Fruit fly (Drosophila melanogaster) whole organism, embryonic: ENCODE measurements around the gene asp.

Experiments used
- B-H2 ChIP-seq: fragments of 200-800 bp; sonication (Bioruptor generic); optimal IDR thresholded peaks from 2 replicates; lab custom pipeline; 2018; ENCODE audit warnings: missing biosample characterization, mild to moderate bottlenecking, missing genetic modification characterization
- CG10462 ChIP-seq: fragments of 200-800 bp; sonication (Bioruptor generic); optimal IDR thresholded peaks from 2 replicates; lab custom pipeline; 2016; ENCODE audit warnings: missing biosample characterization, missing genetic modification characterization
- CG11247 ChIP-seq: fragments of 200-800 bp; sonication (Bioruptor generic); IDR thresholded peaks from 2 replicates; pipeline ENCODE4 v1.3.6; 2022; ENCODE audit warnings: missing biosample characterization, missing genetic modification characterization
- CG12155 ChIP-seq: fragments of 200-800 bp; sonication (Bioruptor generic); optimal IDR thresholded peaks from 3 replicates; lab custom pipeline; 2016; ENCODE audit warnings: missing biosample characterization, missing genetic modification characterization
- CG1233 ChIP-seq: fragments of 200-800 bp; sonication (Bioruptor generic); optimal IDR thresholded peaks from 4 replicates; lab custom pipeline; 2018; ENCODE audit warnings: missing biosample characterization, mild to moderate bottlenecking, missing genetic modification characterization
- CG12942 ChIP-seq: fragments of 200-800 bp; sonication (Bioruptor generic); optimal IDR thresholded peaks from 3 replicates; lab custom pipeline; 2016; ENCODE audit warnings: missing biosample characterization, missing genetic modification characterization
- CG14050 ChIP-seq: fragments of 200-800 bp; sonication (Bioruptor generic); IDR thresholded peaks from 3 replicates; pipeline ENCODE4 v1.3.6; 2022; ENCODE audit warnings: missing biosample characterization, missing genetic modification characterization
- CG14860 ChIP-seq: fragments of 200-800 bp; sonication (Bioruptor generic); IDR thresholded peaks from 3 replicates; pipeline ENCODE4 v1.3.6; 2022; ENCODE audit warnings: missing biosample characterization, missing genetic modification characterization; ENCODE audit not compliant: partially characterized antibody
- CG15696 ChIP-seq: fragments of 200-800 bp; sonication (Bioruptor generic); optimal IDR thresholded peaks from 2 replicates; lab custom pipeline; 2019; ENCODE audit warnings: missing biosample characterization, mild to moderate bottlenecking, missing genetic modification characterization, moderate library complexity
- CG1647 ChIP-seq: fragments of 200-800 bp; sonication (Bioruptor generic); optimal IDR thresholded peaks from 3 replicates; lab custom pipeline; 2016; ENCODE audit warnings: missing biosample characterization, missing genetic modification characterization
- CG16863 ChIP-seq: fragments of 200-800 bp; sonication (Bioruptor generic); optimal IDR thresholded peaks from 3 replicates; lab custom pipeline; 2016; ENCODE audit warnings: missing biosample characterization, missing genetic modification characterization
- CG17361 ChIP-seq: fragments of 200-800 bp; sonication (Bioruptor generic); IDR thresholded peaks from 3 replicates; pipeline ENCODE4 v1.3.6; 2022; ENCODE audit warnings: missing biosample characterization, missing genetic modification characterization
- CG18619 ChIP-seq: fragments of 200-800 bp; sonication (Bioruptor generic); optimal IDR thresholded peaks from 3 replicates; lab custom pipeline; 2017; ENCODE audit warnings: missing biosample characterization, mild to moderate bottlenecking, missing genetic modification characterization
- CG2199 ChIP-seq: fragments of 200-800 bp; sonication (Bioruptor generic); IDR thresholded peaks from 3 replicates; pipeline ENCODE4 v1.3.6; 2022; ENCODE audit warnings: missing biosample characterization, missing genetic modification characterization
- CG3065 ChIP-seq: fragments of 200-800 bp; sonication (Bioruptor generic); optimal IDR thresholded peaks from 2 replicates; lab custom pipeline; 2016; ENCODE audit warnings: missing biosample characterization, missing genetic modification characterization
- CG31365 ChIP-seq: fragments of 200-800 bp; sonication (Bioruptor generic); optimal IDR thresholded peaks from 2 replicates; lab custom pipeline; 2018; ENCODE audit warnings: missing biosample characterization, mild to moderate bottlenecking, missing genetic modification characterization
- CG32772 ChIP-seq: fragments of 200-800 bp; sonication (Bioruptor generic); IDR thresholded peaks from 2 replicates; pipeline ENCODE4 v1.3.6; 2022; ENCODE audit warnings: missing biosample characterization, missing genetic modification characterization
- CG4854 ChIP-seq: fragments of 200-800 bp; sonication (Bioruptor generic); optimal IDR thresholded peaks from 2 replicates; lab custom pipeline; 2016; ENCODE audit warnings: missing biosample characterization, missing genetic modification characterization, inconsistent platforms
- CG6272 ChIP-seq: fragments of 200-800 bp; sonication (Bioruptor generic); IDR thresholded peaks from 2 replicates; pipeline ENCODE4 v1.3.6; 2022; ENCODE audit warnings: missing biosample characterization, missing genetic modification characterization
- CG8281 ChIP-seq: fragments of 200-800 bp; sonication (Bioruptor generic); optimal IDR thresholded peaks from 2 replicates; lab custom pipeline; 2018; ENCODE audit warnings: missing biosample characterization, mild to moderate bottlenecking, missing genetic modification characterization, moderate library complexity
- Chrac-16 ChIP-seq: fragments of 200-800 bp; sonication (Bioruptor generic); optimal IDR thresholded peaks from 3 replicates; lab custom pipeline; 2016; ENCODE audit warnings: missing biosample characterization, missing genetic modification characterization
- E2f2 ChIP-seq: fragments of 200-800 bp; sonication (Bioruptor generic); IDR thresholded peaks from 2 replicates; pipeline ENCODE4 v1.3.6; 2022; ENCODE audit warnings: missing biosample characterization, missing genetic modification characterization
- HLH54F ChIP-seq: fragments of 200-800 bp; sonication (Bioruptor generic); optimal IDR thresholded peaks from 3 replicates; lab custom pipeline; 2016; ENCODE audit warnings: missing biosample characterization, missing genetic modification characterization
- Hsf ChIP-seq: fragments of 200-800 bp; sonication (Bioruptor generic); optimal IDR thresholded peaks from 3 replicates; lab custom pipeline; 2016; ENCODE audit warnings: missing biosample characterization, missing genetic modification characterization
- MTF-1 ChIP-seq: fragments of 200-800 bp; sonication (Bioruptor generic); optimal IDR thresholded peaks from 2 replicates; lab custom pipeline; 2018; ENCODE audit warnings: missing biosample characterization, mild to moderate bottlenecking, missing genetic modification characterization, borderline replicate concordance
- Max ChIP-seq: fragments of 200-800 bp; sonication (Bioruptor generic); optimal IDR thresholded peaks from 2 replicates; lab custom pipeline; 2016; ENCODE audit warnings: missing biosample characterization, mild to moderate bottlenecking, missing genetic modification characterization
- Myb ChIP-seq: fragments of 200-800 bp; sonication (Bioruptor generic); optimal IDR thresholded peaks from 2 replicates; lab custom pipeline; 2016; ENCODE audit warnings: missing biosample characterization, missing genetic modification characterization
- NC2β ChIP-seq: fragments of 200-800 bp; sonication (Bioruptor generic); optimal IDR thresholded peaks from 2 replicates; lab custom pipeline; 2016; ENCODE audit warnings: missing biosample characterization, missing genetic modification characterization
- Oaz ChIP-seq: fragments of 200-800 bp; sonication (Bioruptor generic); IDR thresholded peaks from 2 replicates; pipeline ENCODE4 v1.3.6; 2022; ENCODE audit warnings: missing biosample characterization, missing genetic modification characterization
- Optix ChIP-seq: fragments of 200-800 bp; sonication (Bioruptor generic); IDR thresholded peaks from 3 replicates; pipeline ENCODE4 v1.3.6; 2022; ENCODE audit warnings: missing biosample characterization, missing genetic modification characterization
- Rfx ChIP-seq: fragments of 200-800 bp; sonication (Bioruptor generic); IDR thresholded peaks from 2 replicates; pipeline ENCODE4 v1.3.6; 2022; ENCODE audit warnings: missing biosample characterization, missing genetic modification characterization
- Scr ChIP-seq: fragments of 200-800 bp; sonication (Bioruptor generic); IDR thresholded peaks from 2 replicates; pipeline ENCODE4 v1.3.6; 2022; ENCODE audit warnings: missing biosample characterization, missing genetic modification characterization; ENCODE audit not compliant: partially characterized antibody
- Six4 ChIP-seq: fragments of 200-800 bp; sonication (Bioruptor generic); optimal IDR thresholded peaks from 2 replicates; lab custom pipeline; 2016; ENCODE audit warnings: missing biosample characterization, missing genetic modification characterization
- Vsx1 ChIP-seq: fragments of 200-800 bp; sonication (Bioruptor generic); optimal IDR thresholded peaks from 2 replicates; lab custom pipeline; 2017; ENCODE audit warnings: missing biosample characterization, mild to moderate bottlenecking, missing genetic modification characterization, missing genetic modification reagents
- abd-A ChIP-seq: fragments of 200-800 bp; sonication (Bioruptor generic); optimal IDR thresholded peaks from 3 replicates; lab custom pipeline; 2019; ENCODE audit warnings: missing biosample characterization, mild to moderate bottlenecking, missing genetic modification characterization, moderate library complexity
- ac ChIP-seq: fragments of 200-800 bp; sonication (Bioruptor generic); optimal IDR thresholded peaks from 3 replicates; lab custom pipeline; 2017; ENCODE audit warnings: missing biosample characterization, mild to moderate bottlenecking, missing genetic modification characterization
- amos ChIP-seq: fragments of 200-800 bp; sonication (Bioruptor generic); IDR thresholded peaks from 2 replicates; pipeline ENCODE4 v1.3.6; 2022; ENCODE audit warnings: missing biosample characterization, missing genetic modification characterization; ENCODE audit not compliant: partially characterized antibody
- br ChIP-seq: fragments of >200 bp; optimal IDR thresholded peaks from 2 replicates; lab custom pipeline; 2017
- crol ChIP-seq: fragments of 200-800 bp; sonication (Bioruptor generic); IDR thresholded peaks from 2 replicates; pipeline ENCODE4 v1.3.6; 2022; ENCODE audit warnings: missing biosample characterization, missing genetic modification characterization
- dmrt99B ChIP-seq: fragments of 200-800 bp; sonication (Bioruptor generic); optimal IDR thresholded peaks from 2 replicates; lab custom pipeline; 2018; ENCODE audit warnings: missing biosample characterization, mild to moderate bottlenecking, missing genetic modification characterization, moderate library complexity
- exex ChIP-seq: fragments of 200-800 bp; sonication (Bioruptor generic); optimal IDR thresholded peaks from 4 replicates; lab custom pipeline; 2018; ENCODE audit warnings: missing biosample characterization, mild to moderate bottlenecking, missing genetic modification characterization, moderate library complexity
- fd102C ChIP-seq: fragments of 200-800 bp; sonication (Bioruptor generic); optimal IDR thresholded peaks from 2 replicates; lab custom pipeline; 2018; ENCODE audit warnings: missing biosample characterization, mild to moderate bottlenecking, missing genetic modification characterization, moderate library complexity
- fu2 ChIP-seq: fragments of 200-800 bp; sonication (Bioruptor generic); optimal IDR thresholded peaks from 2 replicates; lab custom pipeline; 2016; ENCODE audit warnings: missing biosample characterization, missing genetic modification characterization
- hbn ChIP-seq: fragments of 200-800 bp; sonication (Bioruptor generic); IDR thresholded peaks from 2 replicates; pipeline ENCODE4 v1.3.6; 2022; ENCODE audit warnings: missing biosample characterization, missing genetic modification characterization; ENCODE audit not compliant: partially characterized antibody
- pros ChIP-seq: fragments of 200-800 bp; sonication (Bioruptor generic); optimal IDR thresholded peaks from 3 replicates; lab custom pipeline; 2019; ENCODE audit warnings: missing biosample characterization, mild to moderate bottlenecking, missing genetic modification characterization, moderate library complexity
- sima ChIP-seq: fragments of 200-800 bp; sonication (Bioruptor generic); optimal IDR thresholded peaks from 2 replicates; lab custom pipeline; 2016; ENCODE audit warnings: missing biosample characterization, missing genetic modification characterization
- sob ChIP-seq: fragments of 200-800 bp; sonication (Bioruptor generic); IDR thresholded peaks from 2 replicates; pipeline ENCODE4 v1.3.6; 2022; ENCODE audit warnings: missing biosample characterization, missing genetic modification characterization
- ssp ChIP-seq: fragments of 200-800 bp; sonication (Bioruptor generic); IDR thresholded peaks from 2 replicates; pipeline ENCODE4 v1.3.6; 2022; ENCODE audit warnings: missing biosample characterization, missing genetic modification characterization
- tgo ChIP-seq: fragments of 200-800 bp; sonication (Bioruptor generic); IDR thresholded peaks from 3 replicates; pipeline ENCODE4 v1.3.6; 2022; ENCODE audit warnings: missing biosample characterization, missing genetic modification characterization
- trh ChIP-seq: fragments of 200-800 bp; sonication (Bioruptor generic); optimal IDR thresholded peaks from 2 replicates; lab custom pipeline; 2016; ENCODE audit warnings: missing biosample characterization, missing genetic modification characterization
- vfl ChIP-seq: fragments of 200-800 bp; sonication (Bioruptor generic); optimal IDR thresholded peaks from 2 replicates; lab custom pipeline; 2016; ENCODE audit warnings: missing biosample characterization, missing genetic modification characterization
- vnd ChIP-seq: fragments of 200-800 bp; sonication (Bioruptor generic); IDR thresholded peaks from 3 replicates; pipeline ENCODE4 v1.3.6; 2022; ENCODE audit warnings: missing biosample characterization, missing genetic modification characterization; ENCODE audit not compliant: partially characterized antibody
- z ChIP-seq: fragments of 200-800 bp; sonication (Bioruptor generic); IDR thresholded peaks from 3 replicates; pipeline ENCODE4 v1.3.6; 2022; ENCODE audit warnings: missing biosample characterization, missing genetic modification characterization

The asp gene

dm6 chr3R:24799503-24799902, 45.9 kb downstream of the asp start, which contains the start of gene Ude (continued):
- TF ChIP-seq hbn: no peak
- no peak for TF ChIP-seq sima
- no peak for TF ChIP-seq tgo (GFP tag; lab: Robert Waterston, UW)
- TF ChIP-seq CG1647 (GFP tag; lab: Kevin White, UChicago): no peak
- TF ChIP-seq CG14860 (GFP tag; lab: Robert Waterston, UW): no peak
- TF ChIP-seq crol (GFP tag; lab: Robert Waterston, UW): no peak
- TF ChIP-seq Optix: no peak
- TF ChIP-seq CG10462 (GFP tag; lab: Kevin White, UChicago): no peak
- TF ChIP-seq Oaz (GFP tag; lab: Robert Waterston, UW): no peak
- TF ChIP-seq trh (GFP tag; lab: Kevin White, UChicago): no peak
- TF ChIP-seq B-H2 (GFP tag; lab: Kevin White, UChicago): no peak
- TF ChIP-seq vnd (GFP tag; lab: Robert Waterston, UW): no peak
- no peak for TF ChIP-seq CG2199
- no peak for TF ChIP-seq ac (GFP tag; lab: Kevin White, UChicago)
- no peak for TF ChIP-seq MTF-1
- no peak for TF ChIP-seq Scr (GFP tag; lab: Robert Waterston, UW)
- no peak for TF ChIP-seq vfl
- no peak for TF ChIP-seq br (lab: Kevin White, UChicago)
- TF ChIP-seq abd-A (tag; lab: Kevin White, UChicago): no peak
- TF ChIP-seq dmrt99B: no peak
- TF ChIP-seq z (GFP tag; lab: Robert Waterston, UW): no peak
- 0 out of 2 replicates have a peak, but pooled peaks have one; percentile 11 for TF ChIP-seq sob
- no peak for TF ChIP-seq CG1233 (GFP tag; lab: Kevin White, UChicago)
- peak; percentile 16; the same call in 1 of the 2 replicates for TF ChIP-seq amos (GFP tag; lab: Robert Waterston, UW)
- TF ChIP-seq CG8281 (tag; lab: Kevin White, UChicago): no peak
- TF ChIP-seq CG18619 (GFP tag; lab: Kevin White, UChicago): no peak
- TF ChIP-seq E2f2 (GFP tag; lab: Robert Waterston, UW): no peak
- no peak for TF ChIP-seq ssp (GFP tag; lab: Robert Waterston, UW)
- 0 out of 2 replicates have a peak, but pooled peaks have one; percentile 23 for TF ChIP-seq Rfx
- no peak for TF ChIP-seq CG15696
- no peak for TF ChIP-seq CG4854
- TF ChIP-seq CG17361: no peak
- no peak for TF ChIP-seq CG16863
- no peak for TF ChIP-seq CG12155
- no peak for TF ChIP-seq CG6272 (GFP tag; lab: Robert Waterston, UW)
- no peak for TF ChIP-seq HLH54F
- no peak for TF ChIP-seq Hsf (GFP tag; lab: Kevin White, UChicago)
- no peak for TF ChIP-seq fd102C (GFP tag; lab: Kevin White, UChicago)
- no peak for TF ChIP-seq NC2β (GFP tag; lab: Kevin White, UChicago)
- no peak for TF ChIP-seq fu2
- no peak for TF ChIP-seq CG31365 (tag; lab: Kevin White, UChicago)
- TF ChIP-seq Chrac-16 (GFP tag; lab: Kevin White, UChicago): no peak
- no peak for TF ChIP-seq CG12942 (GFP tag; lab: Kevin White, UChicago)
- TF ChIP-seq CG32772 (GFP tag; lab: Robert Waterston, UW): no peak
- TF ChIP-seq Myb (GFP tag; lab: Kevin White, UChicago): no peak
- no peak for TF ChIP-seq Max (GFP tag; lab: Kevin White, UChicago)
- TF ChIP-seq Six4 (GFP tag; lab: Kevin White, UChicago): no peak
- TF ChIP-seq CG11247 (GFP tag; lab: Robert Waterston, UW): no peak
- no peak for TF ChIP-seq CG14050
- no peak for TF ChIP-seq pros (GFP tag; lab: Kevin White, UChicago)
- no peak for TF ChIP-seq exex (tag; lab: Kevin White, UChicago)
- no peak for TF ChIP-seq CG3065 (GFP tag; lab: Kevin White, UChicago)
- peak; percentile 83 for TF ChIP-seq Vsx1 (GFP tag; lab: Kevin White, UChicago)
